Fruit fly (Drosophila melanogaster): ENCODE results near the gene Pkd2.
A peak's percentile ranks its signal among the peaks of the same experiment; 100 is the strongest.

Gene Pkd2

DNA sequence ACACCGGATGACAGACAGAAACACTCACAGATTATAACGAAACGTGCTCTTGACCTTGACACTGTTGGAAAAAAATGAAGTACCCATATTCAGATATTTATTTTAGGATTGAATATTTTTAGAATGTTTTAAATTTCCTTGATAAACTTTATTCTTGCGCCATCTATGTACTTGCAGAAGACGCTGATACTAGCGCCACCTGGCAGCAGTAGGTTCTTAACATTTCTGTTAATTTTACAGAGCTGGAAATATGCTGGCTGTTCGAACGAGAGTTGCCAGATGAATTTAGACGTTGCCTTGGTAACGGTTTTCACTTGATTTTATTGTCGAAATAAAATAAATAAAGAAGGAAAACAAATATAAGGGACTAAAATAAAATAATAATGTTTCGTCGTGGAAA is 26.5 kb downstream of the Pkd2 start, which contains the start of gene Fam92:
Fam92 (plus strand) TSS at position 350 of the 400 bp plus-strand sequence.
- TF ChIP-seq Eip78C (GFP tag) (peak; percentile 78), CG16779 (tag; optimal IDR thresholded peaks at IDR 0.05) (no peak), CG8319 (GFP tag; optimal IDR thresholded peaks at IDR 0.05) (no peak), svp (GFP tag) (no peak), CG9139 (GFP tag; optimal IDR thresholded peaks at IDR 0.05) (no peak), Ets21C (GFP tag; optimal IDR thresholded peaks at IDR 0.05) (peak; percentile 2), Eip93F (GFP tag; optimal IDR thresholded peaks at IDR 0.05) (no peak), eg (GFP tag; IDR thresholded peaks at IDR 0.05) (no peak), CG3919 (GFP tag; optimal IDR thresholded peaks at IDR 0.05) (peak; percentile 55), CG11902 (GFP tag; optimal IDR thresholded peaks at IDR 0.05) (no peak), fd59A (GFP tag; optimal IDR thresholded peaks at IDR 0.05) (no peak), topi (GFP tag; optimal IDR thresholded peaks at IDR 0.05) (peak; percentile 48), CG32006 (GFP tag; optimal IDR thresholded peaks at IDR 0.05) (peak; percentile 0), esn (GFP tag; optimal IDR thresholded peaks at IDR 0.05) (peak; percentile 71), CG11294 (GFP tag; IDR thresholded peaks at IDR 0.05) (no peak), CG15336 (GFP tag; IDR thresholded peaks at IDR 0.05) (no peak), salr (GFP tag; optimal IDR thresholded peaks at IDR 0.05) (no peak), Ets96B (tag; optimal IDR thresholded peaks at IDR 0.05) (no peak), CG6276 (GFP tag; optimal IDR thresholded peaks at IDR 0.05) (no peak), CG3032 (tag; optimal IDR thresholded peaks at IDR 0.05) (peak; percentile 40), Smox (GFP tag; optimal IDR thresholded peaks at IDR 0.05) (peak; percentile 41), spab (GFP tag; optimal IDR thresholded peaks at IDR 0.05) (no peak), net (GFP tag; optimal IDR thresholded peaks at IDR 0.05) (no peak), fd85E (GFP tag; optimal IDR thresholded peaks at IDR 0.05) (no peak), CG6792 (GFP tag; optimal IDR thresholded peaks at IDR 0.05) (peak; percentile 9), CG8632 (GFP tag; optimal IDR thresholded peaks at IDR 0.05) (no peak), CG7368 (GFP tag; optimal IDR thresholded peaks at IDR 0.05) (peak; percentile 13), CG4318 (GFP tag; optimal IDR thresholded peaks at IDR 0.05) (no peak), CG10631 (GFP tag; optimal IDR thresholded peaks at IDR 0.05) (no peak), CG31627 (GFP tag; optimal IDR thresholded peaks at IDR 0.05) (peak; percentile 67), CG1621 (tag; optimal IDR thresholded peaks at IDR 0.05) (no peak), dac (GFP tag; optimal IDR thresholded peaks at IDR 0.05) (no peak), ss (GFP tag; optimal IDR thresholded peaks at IDR 0.05) (no peak), Hr38 (GFP tag; optimal IDR thresholded peaks at IDR 0.05) (no peak), Gug (GFP tag; IDR thresholded peaks at IDR 0.05) (no peak), fkh (GFP tag; optimal IDR thresholded peaks at IDR 0.05) (no peak), CG6854 (GFP tag; optimal IDR thresholded peaks at IDR 0.05) (no peak), cyc (GFP tag; optimal IDR thresholded peaks at IDR 0.05) (peak; percentile 66), lz (GFP tag; optimal IDR thresholded peaks at IDR 0.05) (peak; percentile 69), Blimp-1 (GFP tag; optimal IDR thresholded peaks at IDR 0.05) (no peak), vri (GFP tag; optimal IDR thresholded peaks at IDR 0.05) (peak; percentile 17), CG34406 (GFP tag; optimal IDR thresholded peaks at IDR 0.05) (no peak), Sox14 (GFP tag; optimal IDR thresholded peaks at IDR 0.05) (peak; percentile 47), OdsH (GFP tag; optimal IDR thresholded peaks at IDR 0.05) (peak; percentile 35), Hr39 (GFP tag; optimal IDR thresholded peaks at IDR 0.05) (peak; percentile 70), pdm3 (GFP tag; optimal IDR thresholded peaks at IDR 0.05) (peak; percentile 56), CG6163 (GFP tag; IDR thresholded peaks at IDR 0.05) (no peak), achi (GFP tag; optimal IDR thresholded peaks at IDR 0.05) (peak; percentile 11), dsx (GFP tag; optimal IDR thresholded peaks at IDR 0.05; ENCODE audit: poor library complexity, severe bottlenecking) (no peak), acj6 (GFP tag; optimal IDR thresholded peaks at IDR 0.05) (peak; percentile 15), Sox102F (GFP tag; optimal IDR thresholded peaks at IDR 0.05) (peak; percentile 49), Sox15 (GFP tag; optimal IDR thresholded peaks at IDR 0.05) (no peak), Met (GFP tag; optimal IDR thresholded peaks at IDR 0.05) (peak; percentile 60)
